Fruit fly (Drosophila melanogaster) whole organism, embryonic: ENCODE results near the gene pix.

ENCODE experiments used
- Abd-B ChIP-seq: fragments of 200-800 bp; sonication (Bioruptor generic); optimal IDR thresholded peaks from 2 replicates; lab custom pipeline; 2018; ENCODE audit warnings: missing biosample characterization, mild to moderate bottlenecking, missing genetic modification characterization, moderate library complexity
- Ada2b ChIP-seq: fragments of 200-800 bp; sonication (Bioruptor generic); IDR thresholded peaks from 2 replicates; pipeline ENCODE4 v1.3.6; 2022; ENCODE audit warnings: missing biosample characterization, missing genetic modification characterization
- Adf1 ChIP-seq: fragments of 200-800 bp; sonication (Bioruptor generic); IDR thresholded peaks from 2 replicates; pipeline ENCODE4 v1.3.6; 2022; ENCODE audit warnings: missing biosample characterization, missing genetic modification characterization
- Blimp-1 ChIP-seq: fragments of 200-800 bp; sonication (Bioruptor generic); optimal IDR thresholded peaks from 3 replicates; lab custom pipeline; 2018; ENCODE audit warnings: missing biosample characterization, missing genetic modification characterization, mild to moderate bottlenecking, moderate library complexity, missing genetic modification reagents
- BtbVII ChIP-seq: fragments of 200-800 bp; sonication (Bioruptor generic); optimal IDR thresholded peaks from 3 replicates; lab custom pipeline; 2017; ENCODE audit warnings: missing biosample characterization, mild to moderate bottlenecking, missing genetic modification characterization
- CG10321 ChIP-seq: fragments of 200-800 bp; sonication (Bioruptor generic); IDR thresholded peaks from 2 replicates; pipeline ENCODE4 v1.3.6; 2022; ENCODE audit warnings: missing biosample characterization, missing genetic modification characterization
- CG10565 ChIP-seq: fragments of 200-800 bp; sonication (Bioruptor generic); optimal IDR thresholded peaks from 3 replicates; lab custom pipeline; 2016; ENCODE audit warnings: missing biosample characterization, mild to moderate bottlenecking, missing genetic modification characterization
- CG10979 ChIP-seq: fragments of 200-800 bp; sonication (Bioruptor generic); optimal IDR thresholded peaks from 2 replicates; lab custom pipeline; 2018; ENCODE audit warnings: missing biosample characterization, mild to moderate bottlenecking, missing genetic modification characterization, moderate library complexity
- CG12155 ChIP-seq: fragments of 200-800 bp; sonication (Bioruptor generic); optimal IDR thresholded peaks from 3 replicates; lab custom pipeline; 2016; ENCODE audit warnings: missing biosample characterization, missing genetic modification characterization
- CG13424 ChIP-seq: fragments of 200-800 bp; sonication (Bioruptor generic); optimal IDR thresholded peaks from 2 replicates; lab custom pipeline; 2019; ENCODE audit warnings: missing biosample characterization, mild to moderate bottlenecking, missing genetic modification characterization, moderate library complexity
- CG15696 ChIP-seq: fragments of 200-800 bp; sonication (Bioruptor generic); optimal IDR thresholded peaks from 2 replicates; lab custom pipeline; 2019; ENCODE audit warnings: missing biosample characterization, mild to moderate bottlenecking, missing genetic modification characterization, moderate library complexity
- CG17612 ChIP-seq: fragments of 200-800 bp; sonication (Bioruptor generic); IDR thresholded peaks from 2 replicates; pipeline ENCODE4 v1.3.6; 2022; ENCODE audit warnings: missing biosample characterization, missing genetic modification characterization
- CG1792 ChIP-seq: fragments of 200-800 bp; sonication (Bioruptor generic); optimal IDR thresholded peaks from 2 replicates; lab custom pipeline; 2016; ENCODE audit warnings: missing biosample characterization, missing genetic modification characterization
- CG1832 ChIP-seq: fragments of 200-800 bp; sonication (Bioruptor generic); optimal IDR thresholded peaks from 2 replicates; lab custom pipeline; 2017; ENCODE audit warnings: missing biosample characterization, mild to moderate bottlenecking, missing genetic modification characterization, inconsistent platforms
- CG2712 ChIP-seq: fragments of 200-800 bp; optimal IDR thresholded peaks from 3 replicates; lab custom pipeline; 2019; ENCODE audit warnings: missing biosample characterization, mild to moderate bottlenecking, missing genetic modification characterization, moderate library complexity
- CG31365 ChIP-seq: fragments of 200-800 bp; sonication (Bioruptor generic); optimal IDR thresholded peaks from 2 replicates; lab custom pipeline; 2018; ENCODE audit warnings: missing biosample characterization, mild to moderate bottlenecking, missing genetic modification characterization
- CG31441 ChIP-seq: fragments of 200-800 bp; sonication (Bioruptor generic); IDR thresholded peaks from 2 replicates; pipeline ENCODE4 v1.3.6; 2022; ENCODE audit warnings: missing biosample characterization, missing genetic modification characterization
- CG32532 ChIP-seq: fragments of 200-800 bp; sonication (Bioruptor generic); IDR thresholded peaks from 2 replicates; pipeline ENCODE4 v1.3.6; 2022; ENCODE audit warnings: missing biosample characterization, missing genetic modification characterization
- CG3726 ChIP-seq: fragments of 200-800 bp; sonication (Bioruptor generic); IDR thresholded peaks from 3 replicates; pipeline ENCODE4, ENCODE4 v1.3.6; 2022; ENCODE audit warnings: missing biosample characterization, missing genetic modification characterization
- CG7556 ChIP-seq: fragments of 200-800 bp; sonication (Bioruptor generic); optimal IDR thresholded peaks from 2 replicates; lab custom pipeline; 2017; ENCODE audit warnings: missing biosample characterization, mild to moderate bottlenecking, missing genetic modification characterization
- CG7745 ChIP-seq: fragments of 200-800 bp; sonication (Bioruptor generic); optimal IDR thresholded peaks from 2 replicates; lab custom pipeline; 2018; ENCODE audit warnings: missing biosample characterization, mild to moderate bottlenecking, missing genetic modification characterization, moderate library complexity
- Dip2 ChIP-seq: fragments of 200-800 bp; sonication (Bioruptor generic); IDR thresholded peaks from 2 replicates; pipeline ENCODE4 v1.3.6; 2022; ENCODE audit warnings: missing biosample characterization, missing genetic modification characterization
- E2f1 ChIP-seq: fragments of 200-800 bp; sonication (Bioruptor generic); IDR thresholded peaks from 2 replicates; pipeline ENCODE4 v1.3.6; 2022; ENCODE audit warnings: missing biosample characterization, missing genetic modification characterization
- HLH4C ChIP-seq: fragments of 200-800 bp; sonication (Bioruptor generic); IDR thresholded peaks from 3 replicates; pipeline ENCODE4 v1.3.6; 2022; ENCODE audit warnings: missing biosample characterization, missing genetic modification characterization; ENCODE audit not compliant: partially characterized antibody
- Hr3 ChIP-seq: fragments of 200-800 bp; sonication (Bioruptor generic); optimal IDR thresholded peaks from 3 replicates; lab custom pipeline; 2016; ENCODE audit warnings: missing biosample characterization, missing genetic modification characterization
- Hr78 ChIP-seq, 2 experiments: fragments of 200-800 bp in 1 of 2; fragments of >200 bp in 1 of 2; sonication (Bioruptor generic) in 1 of 2; optimal IDR thresholded peaks; 2 replicates each; lab custom pipeline; 2017 to 2019; ENCODE audit warnings: missing biosample characterization in 2 of 2, missing genetic modification characterization in 2 of 2, mild to moderate bottlenecking in 1 of 2, moderate library complexity in 1 of 2
- Mad ChIP-seq: fragments of 200-800 bp; sonication (Bioruptor generic); optimal IDR thresholded peaks from 2 replicates; lab custom pipeline; 2016; ENCODE audit warnings: missing biosample characterization, missing genetic modification characterization
- Side ChIP-seq: fragments of 200-800 bp; sonication (Bioruptor generic); optimal IDR thresholded peaks from 2 replicates; lab custom pipeline; 2016; ENCODE audit warnings: missing biosample characterization, missing genetic modification characterization
- TFAM ChIP-seq: fragments of 200-800 bp; sonication (Bioruptor generic); optimal IDR thresholded peaks from 2 replicates; lab custom pipeline; 2017; ENCODE audit warnings: missing biosample characterization, missing genetic modification characterization, inconsistent platforms
- Vsx1 ChIP-seq: fragments of 200-800 bp; sonication (Bioruptor generic); optimal IDR thresholded peaks from 2 replicates; lab custom pipeline; 2017; ENCODE audit warnings: missing biosample characterization, mild to moderate bottlenecking, missing genetic modification characterization, missing genetic modification reagents
- YL-1 ChIP-seq: fragments of 200-800 bp; sonication (Bioruptor generic); optimal IDR thresholded peaks from 3 replicates; lab custom pipeline; 2017; ENCODE audit warnings: missing biosample characterization, mild to moderate bottlenecking, missing genetic modification characterization
- ap ChIP-seq: fragments of 200-800 bp; sonication (Bioruptor generic); IDR thresholded peaks from 2 replicates; pipeline ENCODE4 v1.3.6; 2022; ENCODE audit warnings: missing biosample characterization, missing genetic modification characterization
- bcd ChIP-seq: fragments of 200-800 bp; sonication (Bioruptor generic); optimal IDR thresholded peaks from 2 replicates; lab custom pipeline; 2017; ENCODE audit warnings: missing biosample characterization, mild to moderate bottlenecking, missing genetic modification characterization
- caup ChIP-seq: fragments of 200-800 bp; sonication (Bioruptor generic); optimal IDR thresholded peaks from 3 replicates; lab custom pipeline; 2017; ENCODE audit warnings: missing biosample characterization, mild to moderate bottlenecking, missing genetic modification characterization, moderate library complexity; ENCODE audit not compliant: severe bottlenecking
- esg ChIP-seq: fragments of 200-800 bp; sonication (Bioruptor generic); conservative IDR thresholded peaks from 2 replicates; pipeline ENCODE4 v1.3.6; 2022; ENCODE audit warnings: missing biosample characterization, missing genetic modification characterization
- fd3F ChIP-seq: fragments of 200-800 bp; sonication (Bioruptor generic); optimal IDR thresholded peaks from 2 replicates; lab custom pipeline; 2018; ENCODE audit warnings: missing biosample characterization, mild to moderate bottlenecking, missing genetic modification characterization, moderate library complexity
- fd64A ChIP-seq: fragments of 200-800 bp; sonication (Bioruptor generic); optimal IDR thresholded peaks from 3 replicates; lab custom pipeline; 2018; ENCODE audit warnings: missing biosample characterization, mild to moderate bottlenecking, missing genetic modification characterization
- gce ChIP-seq: fragments of 200-800 bp; sonication (Bioruptor generic); IDR thresholded peaks from 3 replicates; pipeline ENCODE4 v1.3.6; 2022; ENCODE audit warnings: missing biosample characterization, missing genetic modification characterization
- grau ChIP-seq: fragments of 200-800 bp; optimal IDR thresholded peaks from 3 replicates; lab custom pipeline; 2019; ENCODE audit warnings: missing biosample characterization, mild to moderate bottlenecking, missing genetic modification characterization, moderate library complexity
- hb ChIP-seq: fragments of 200-800 bp; sonication (Bioruptor generic); IDR thresholded peaks from 3 replicates; pipeline ENCODE4 v1.3.6; 2022; ENCODE audit warnings: missing biosample characterization, missing genetic modification characterization; ENCODE audit not compliant: partially characterized antibody
- kah ChIP-seq: fragments of 200-800 bp; sonication (Bioruptor generic); optimal IDR thresholded peaks from 2 replicates; lab custom pipeline; 2018; ENCODE audit warnings: missing biosample characterization, mild to moderate bottlenecking, missing genetic modification characterization
- oc ChIP-seq: fragments of 200-800 bp; sonication (Bioruptor generic); optimal IDR thresholded peaks from 2 replicates; lab custom pipeline; 2018; ENCODE audit warnings: missing biosample characterization, mild to moderate bottlenecking, missing genetic modification characterization, moderate library complexity
- pb ChIP-seq: fragments of 200-800 bp; sonication (Bioruptor generic); optimal IDR thresholded peaks from 3 replicates; lab custom pipeline; 2016; ENCODE audit warnings: missing biosample characterization, missing genetic modification characterization
- ranshi ChIP-seq: fragments of 200-800 bp; sonication (Bioruptor generic); IDR thresholded peaks from 2 replicates; pipeline ENCODE4 v1.3.6; 2022; ENCODE audit warnings: missing biosample characterization, missing genetic modification characterization
- repo ChIP-seq: fragments of 200-800 bp; sonication (Bioruptor generic); optimal IDR thresholded peaks from 2 replicates; lab custom pipeline; 2016; ENCODE audit warnings: missing biosample characterization, missing genetic modification characterization
- scrt ChIP-seq: fragments of 200-800 bp; sonication (Bioruptor generic); optimal IDR thresholded peaks from 2 replicates; lab custom pipeline; 2018; ENCODE audit warnings: missing biosample characterization, mild to moderate bottlenecking, missing genetic modification characterization, moderate library complexity
- slbo ChIP-seq: fragments of 200-800 bp; sonication (Bioruptor generic); IDR thresholded peaks from 2 replicates; pipeline ENCODE4 v1.3.6; 2022; ENCODE audit warnings: missing biosample characterization, missing genetic modification characterization
- tin ChIP-seq: fragments of 200-800 bp; sonication (Bioruptor generic); optimal IDR thresholded peaks from 3 replicates; lab custom pipeline; 2016; ENCODE audit warnings: missing biosample characterization, missing genetic modification characterization
- ttk ChIP-seq: fragments of 200-800 bp; sonication (Bioruptor generic); IDR thresholded peaks from 2 replicates; pipeline ENCODE4 v2.1.2; 2022; ENCODE audit warnings: missing biosample characterization, missing genetic modification characterization
- zen ChIP-seq: fragments of 200-800 bp; sonication (Bioruptor generic); optimal IDR thresholded peaks from 3 replicates; lab custom pipeline; 2018; ENCODE audit warnings: missing biosample characterization, mild to moderate bottlenecking, missing genetic modification characterization, moderate library complexity

Gene pix

dm6 chr3L:8997686-8998239 is 23.2 kb upstream of the pix start, which contains the start of the genes smg and CG5087 (continued):
- TF ChIP-seq caup (GFP tag; lab: Kevin White, UChicago) (no peak), pb (GFP tag; lab: Kevin White, UChicago) (no peak), oc (tag; lab: Kevin White, UChicago) (no peak), zen (tag; lab: Kevin White, UChicago) (peak; percentile 68), ttk (no peak; the same call in 1 of the 2 replicates), Ada2b (no peak), Hr3 (GFP tag; lab: Kevin White, UChicago) (peak; percentile 52), CG1792 (GFP tag; lab: Kevin White, UChicago) (peak; percentile 9), Abd-B (GFP tag; lab: Kevin White, UChicago) (peak; percentile 33), CG13424 (tag; lab: Kevin White, UChicago) (peak; percentile 38), CG12155 (GFP tag; lab: Kevin White, UChicago) (peak; percentile 44), ap (no peak), bcd (GFP tag; lab: Kevin White, UChicago) (peak; percentile 58), CG2712 (peak; percentile 64), CG10565 (GFP tag; lab: Kevin White, UChicago) (no peak), esg (GFP tag; lab: Robert Waterston, UW) (no peak), scrt (GFP tag; lab: Kevin White, UChicago) (no peak), ranshi (GFP tag; lab: Robert Waterston, UW) (0 out of 2 replicates have a peak, but pooled peaks have one; percentile 27), BtbVII (GFP tag; lab: Kevin White, UChicago) (peak; percentile 14), fd64A (GFP tag; lab: Kevin White, UChicago) (no peak), HLH4C (GFP tag; lab: Robert Waterston, UW) (peak; percentile 68), CG31365 (tag; lab: Kevin White, UChicago) (no peak), slbo (GFP tag; lab: Robert Waterston, UW) (peak; percentile 81), CG32532 (peak; percentile 45), gce (no peak; the same call in 2 of the 3 replicates), CG15696 (no peak), Mad (GFP tag; lab: Kevin White, UChicago) (peak; percentile 27), CG7556 (GFP tag; lab: Kevin White, UChicago) (no peak), Dip2 (GFP tag; lab: Robert Waterston, UW) (no peak), hb (0 out of 3 replicates have a peak, but pooled peaks have one; percentile 42), Vsx1 (GFP tag; lab: Kevin White, UChicago) (peak; percentile 64), CG31441 (GFP tag; lab: Robert Waterston, UW) (no peak), kah (GFP tag; lab: Kevin White, UChicago) (no peak), CG10321 (GFP tag; lab: Robert Waterston, UW) (no peak), grau (peak; percentile 23), Blimp-1 (GFP tag; lab: Kevin White, UChicago) (no peak), E2f1 (peak; percentile 14; the same call in 1 of the 2 replicates), CG7745 (tag; lab: Kevin White, UChicago) (peak; percentile 79), tin (GFP tag; lab: Kevin White, UChicago) (peak; percentile 42), fd3F (no peak), TFAM (GFP tag; lab: Kevin White, UChicago) (no peak), CG17612 (GFP tag; lab: Robert Waterston, UW) (no peak), repo (GFP tag; lab: Kevin White, UChicago) (peak; percentile 63), CG10979 (tag; lab: Kevin White, UChicago) (no peak), CG3726 (GFP tag; lab: Robert Waterston, UW) (no peak), Hr78 (GFP tag; optimal IDR thresholded peaks at IDR 0.05; lab: Kevin White, UChicago) (peak in 1 of 2 experiments; percentile 46), Side (GFP tag; lab: Kevin White, UChicago) (no peak), CG1832 (GFP tag; lab: Kevin White, UChicago) (no peak), YL-1 (GFP tag; lab: Kevin White, UChicago) (peak; percentile 78), Adf1 (0 out of 2 replicates have a peak, but pooled peaks have one; percentile 6)
